Fruit fly (Drosophila melanogaster): ENCODE measurements around the gene Prosalpha2.

Prosalpha2 gene

dm6 chr3R:12401672-12402296 is 29.3 kb upstream of the Prosalpha2 start, which contains the start of gene DNAlig3 (continued):
- no peak for TF ChIP-seq B-H2 (GFP tag; optimal IDR thresholded peaks at IDR 0.05)

- TF ChIP-seq zen (tag; optimal IDR thresholded peaks at IDR 0.05): peak; percentile 100
- TF ChIP-seq Gsc (GFP tag; IDR thresholded peaks at IDR 0.05): no peak
- TF ChIP-seq CG3995 (GFP tag; optimal IDR thresholded peaks at IDR 0.05): peak; percentile 89
- TF ChIP-seq Aef1 (GFP tag; IDR thresholded peaks at IDR 0.05): peak; percentile 95
- TF ChIP-seq ci (GFP tag; IDR thresholded peaks at IDR 0.05): peak; percentile 99
- TF ChIP-seq CG5180 (GFP tag; optimal IDR thresholded peaks at IDR 0.05): peak; percentile 91
- TF ChIP-seq HLH3B (GFP tag; IDR thresholded peaks at IDR 0.05): peak; percentile 97
- TF ChIP-seq CG15011 (GFP tag; optimal IDR thresholded peaks at IDR 0.05): peak; percentile 94
- peak; percentile 86 for TF ChIP-seq dimm (GFP tag; IDR thresholded peaks at IDR 0.05)
- peak; percentile 88 for TF ChIP-seq fu2 (GFP tag; optimal IDR thresholded peaks at IDR 0.05)
- TF ChIP-seq CG4617 (GFP tag; optimal IDR thresholded peaks at IDR 0.05; ENCODE audit: borderline replicate concordance): peak; percentile 84
- TF ChIP-seq HmgD (GFP tag; optimal IDR thresholded peaks at IDR 0.05): peak; percentile 93
- TF ChIP-seq exex (tag; optimal IDR thresholded peaks at IDR 0.05): peak; percentile 92
- TF ChIP-seq sob (GFP tag; IDR thresholded peaks at IDR 0.05): peak; percentile 97
- TF ChIP-seq Hmr (GFP tag; optimal IDR thresholded peaks at IDR 0.05): peak; percentile 97
- peak; percentile 99 for TF ChIP-seq stwl (tag; optimal IDR thresholded peaks at IDR 0.05)
- TF ChIP-seq TFAM (GFP tag; optimal IDR thresholded peaks at IDR 0.05): peak; percentile 94
- peak; percentile 97 for TF ChIP-seq onecut (GFP tag; IDR thresholded peaks at IDR 0.05)
- peak; percentile 84 for TF ChIP-seq CG13123 (GFP tag; optimal IDR thresholded peaks at IDR 0.05)
- TF ChIP-seq CG10565 (GFP tag; optimal IDR thresholded peaks at IDR 0.05): peak; percentile 98
- TF ChIP-seq Hr3 (GFP tag; optimal IDR thresholded peaks at IDR 0.05): peak; percentile 91
- TF ChIP-seq CG7372 (GFP tag; IDR thresholded peaks at IDR 0.05): peak; percentile 97
- peak; percentile 96 for TF ChIP-seq Camta (GFP tag; optimal IDR thresholded peaks at IDR 0.05)
- no peak for TF ChIP-seq fru (optimal IDR thresholded peaks at IDR 0.05)
- peak; percentile 95 for TF ChIP-seq CG3407 (GFP tag; optimal IDR thresholded peaks at IDR 0.05)
- peak; percentile 79 to 99 for TF ChIP-seq bsh (GFP tag; optimal IDR thresholded peaks at IDR 0.05)
- TF ChIP-seq CG32532 (GFP tag; IDR thresholded peaks at IDR 0.05): peak; percentile 96
- TF ChIP-seq CG12659 (GFP tag; optimal IDR thresholded peaks at IDR 0.05): peak; percentile 97
- TF ChIP-seq Abd-B (GFP tag; optimal IDR thresholded peaks at IDR 0.05): peak; percentile 94
- TF ChIP-seq wor (GFP tag; IDR thresholded peaks at IDR 0.05): peak; percentile 92
- peak; percentile 94 for TF ChIP-seq ase (GFP tag; IDR thresholded peaks at IDR 0.05)
- peak; percentile 93; the same call in 2 of the 3 replicates for TF ChIP-seq CG11456 (GFP tag; IDR thresholded peaks at IDR 0.05)
- peak; percentile 92 for TF ChIP-seq Side (GFP tag; optimal IDR thresholded peaks at IDR 0.05)
- peak; percentile 92 for TF ChIP-seq Hand (GFP tag; optimal IDR thresholded peaks at IDR 0.05)
- TF ChIP-seq Bdp1 (GFP tag; optimal IDR thresholded peaks at IDR 0.05): peak; percentile 86
- TF ChIP-seq Fer3 (tag; optimal IDR thresholded peaks at IDR 0.05): peak; percentile 99
- TF ChIP-seq Lpt (GFP tag; optimal IDR thresholded peaks at IDR 0.05): no peak
- TF ChIP-seq BtbVII (GFP tag; optimal IDR thresholded peaks at IDR 0.05): peak; percentile 100
- peak; percentile 100 for TF ChIP-seq CG18476 (GFP tag; optimal IDR thresholded peaks at IDR 0.05)
- TF ChIP-seq tgo (GFP tag; IDR thresholded peaks at IDR 0.05): peak; percentile 95
- peak; percentile 97 for TF ChIP-seq NfI (GFP tag; optimal IDR thresholded peaks at IDR 0.05)
- peak; percentile 95 for TF ChIP-seq CG14441 (GFP tag; IDR thresholded peaks at IDR 0.05)
- peak; percentile 99 for TF ChIP-seq nom (GFP tag; optimal IDR thresholded peaks at IDR 0.05)
- TF ChIP-seq Adf1 (GFP tag; IDR thresholded peaks at IDR 0.05): peak; percentile 77
- peak; percentile 39 for TF ChIP-seq zf30C (GFP tag; optimal IDR thresholded peaks at IDR 0.05)
- TF ChIP-seq sima (GFP tag; optimal IDR thresholded peaks at IDR 0.05): peak; percentile 91
- peak; percentile 94 to 96 for TF ChIP-seq Pdp1 (GFP tag; optimal IDR thresholded peaks at IDR 0.05)
Observed at dm6 chr3R:12402935-12403334, 28.2 kb upstream of the Prosalpha2 start.

Data from whole organism, embryonic.